Fruit fly (Drosophila melanogaster): ENCODE data around the gene CG3632.

dm6 chrX:16286083-16286666, 10.3 kb upstream of the CG3632 start, which contains the start of gene UQCR-14:
- no peak for TF ChIP-seq psq (optimal IDR thresholded peaks at IDR 0.05)
- no peak for TF ChIP-seq CG8478 (optimal IDR thresholded peaks at IDR 0.05)
- no peak for TF ChIP-seq usp (GFP tag; optimal IDR thresholded peaks at IDR 0.05)
- TF ChIP-seq Dll (optimal IDR thresholded peaks at IDR 0.05), result no peak

Measured in whole organism.